Worm (Caenorhabditis elegans): Measurements from ENCODE around the gene pcm-1.

- TF ChIP-seq ceh-82 (tag; optimal IDR thresholded peaks at IDR 0.05) (no peak), nhr-11 (tag; optimal IDR thresholded peaks at IDR 0.05) (no peak), lsy-2 (tag; optimal IDR thresholded peaks at IDR 0.05) (no peak), lin-11 (tag; optimal IDR thresholded peaks at IDR 0.05) (no peak), blmp-1 (tag; optimal IDR thresholded peaks at IDR 0.05; ENCODE audit: insufficient read depth) (no peak), snpc-4 (tag; optimal IDR thresholded peaks at IDR 0.05) (no peak), unc-39 (tag; optimal IDR thresholded peaks at IDR 0.05) (no peak), unc-62 (GFP tag; optimal IDR thresholded peaks at IDR 0.05) (no peak), fos-1 (tag; optimal IDR thresholded peaks at IDR 0.05) (no peak), nhr-77 (tag; optimal IDR thresholded peaks at IDR 0.05) (no peak), peb-1 (tag; optimal IDR thresholded peaks at IDR 0.05) (no peak)
Observed at ce11 chrV:5953086-5953485, 10.6 kb downstream of the pcm-1 start.
